Fruit fly (Drosophila melanogaster): ENCODE results near the gene Grp170.

Gene Grp170

dm6 chrX:2301613-2302522, 27.0 kb upstream of the Grp170 start (continued):
- TF ChIP-seq CG7839 (tag; optimal IDR thresholded peaks at IDR 0.05): peak; percentile 91
- peak; percentile 86 for TF ChIP-seq CG12071 (GFP tag; optimal IDR thresholded peaks at IDR 0.05)
- TF ChIP-seq caup (GFP tag; optimal IDR thresholded peaks at IDR 0.05; ENCODE audit: severe bottlenecking): peak; percentile 81
- TF ChIP-seq CG31365 (tag; optimal IDR thresholded peaks at IDR 0.05): peak; percentile 46
- no peak for TF ChIP-seq Neu2 (GFP tag; optimal IDR thresholded peaks at IDR 0.05; ENCODE audit: borderline replicate concordance)
- peak; percentile 81 for TF ChIP-seq CG12769 (tag; optimal IDR thresholded peaks at IDR 0.05)
- TF ChIP-seq CG10431 (GFP tag; optimal IDR thresholded peaks at IDR 0.05): peak; percentile 53
- TF ChIP-seq Awh (GFP tag; IDR thresholded peaks at IDR 0.05): peak; percentile 85
- TF ChIP-seq CG10267 (tag; optimal IDR thresholded peaks at IDR 0.05): peak; percentile 64
- peak; percentile 94 for TF ChIP-seq Ets65A (GFP tag)
- TF ChIP-seq btn (GFP tag; optimal IDR thresholded peaks at IDR 0.05): peak; percentile 50
- TF ChIP-seq CG17612 (GFP tag; IDR thresholded peaks at IDR 0.05): peak; percentile 62
- no peak for TF ChIP-seq pzg (GFP tag; optimal IDR thresholded peaks at IDR 0.05)
- TF ChIP-seq crc (GFP tag; optimal IDR thresholded peaks at IDR 0.05): peak; percentile 73
- TF ChIP-seq CG2202 (tag; optimal IDR thresholded peaks at IDR 0.05): peak; percentile 52
- peak; percentile 81 for TF ChIP-seq bab2 (GFP tag; optimal IDR thresholded peaks at IDR 0.05)
- TF ChIP-seq CG3838 (GFP tag; optimal IDR thresholded peaks at IDR 0.05): peak; percentile 53
- peak; percentile 79 for TF ChIP-seq CG13296 (GFP tag; optimal IDR thresholded peaks at IDR 0.05)
- TF ChIP-seq CG32767 (GFP tag; IDR thresholded peaks at IDR 0.05): peak; percentile 90
- TF ChIP-seq CG4404 (GFP tag; IDR thresholded peaks at IDR 0.05): peak; percentile 68
- TF ChIP-seq gro (GFP tag; optimal IDR thresholded peaks at IDR 0.05): peak; percentile 45
- peak; percentile 56 for TF ChIP-seq CG3163 (GFP tag; optimal IDR thresholded peaks at IDR 0.05)
- TF ChIP-seq esg (GFP tag; conservative IDR thresholded peaks at IDR 0.05): peak; percentile 80
- TF ChIP-seq CoRest (tag; optimal IDR thresholded peaks at IDR 0.05): peak; percentile 84
- TF ChIP-seq CG2120 (GFP tag; optimal IDR thresholded peaks at IDR 0.05): peak; percentile 69
- peak; percentile 59; the same call in 1 of the 2 replicates for TF ChIP-seq chm (GFP tag; IDR thresholded peaks at IDR 0.05)
- TF ChIP-seq D (optimal IDR thresholded peaks at IDR 0.05): no peak
- peak; percentile 85 for TF ChIP-seq D (GFP tag; optimal IDR thresholded peaks at IDR 0.05)
- no peak for TF ChIP-seq exex (tag; optimal IDR thresholded peaks at IDR 0.05)
- TF ChIP-seq CG5953 (GFP tag; IDR thresholded peaks at IDR 0.05): peak; percentile 56; the same call in 1 of the 2 replicates
- no peak for TF ChIP-seq Tbp (GFP tag; optimal IDR thresholded peaks at IDR 0.05)
- TF ChIP-seq Oaz (GFP tag; IDR thresholded peaks at IDR 0.05): peak; percentile 82
- TF ChIP-seq mld (GFP tag; IDR thresholded peaks at IDR 0.05; ENCODE audit: partially characterized antibody): no peak
- no peak for TF ChIP-seq ato (GFP tag; IDR thresholded peaks at IDR 0.05; ENCODE audit: partially characterized antibody)
- TF ChIP-seq Sin3A (optimal IDR thresholded peaks at IDR 0.05): no peak
- peak; percentile 71; the same call in 2 of the 3 replicates for TF ChIP-seq CG11456 (GFP tag; IDR thresholded peaks at IDR 0.05)
- TF ChIP-seq CG12299 (tag; optimal IDR thresholded peaks at IDR 0.05): peak; percentile 53
- TF ChIP-seq tll (GFP tag; optimal IDR thresholded peaks at IDR 0.05): no peak
- TF ChIP-seq inv (GFP tag; IDR thresholded peaks at IDR 0.05; ENCODE audit: partially characterized antibody): no peak
- peak; percentile 86 for TF ChIP-seq jigr1 (GFP tag; IDR thresholded peaks at IDR 0.05)
- peak; percentile 78 for TF ChIP-seq lilli (GFP tag; optimal IDR thresholded peaks at IDR 0.05)
- peak; percentile 20 for TF ChIP-seq CG7928 (GFP tag; optimal IDR thresholded peaks at IDR 0.05)
- TF ChIP-seq Antp (GFP tag; optimal IDR thresholded peaks at IDR 0.05): peak; percentile 89
- peak; percentile 81 for TF ChIP-seq tio (GFP tag; optimal IDR thresholded peaks at IDR 0.05)
- peak; percentile 82 for TF ChIP-seq CG31441 (GFP tag; IDR thresholded peaks at IDR 0.05)
- peak; percentile 35 for TF ChIP-seq YL-1 (GFP tag; optimal IDR thresholded peaks at IDR 0.05)
- peak; percentile 82 for TF ChIP-seq danr (GFP tag; IDR thresholded peaks at IDR 0.05)
- TF ChIP-seq CG7987 (GFP tag; optimal IDR thresholded peaks at IDR 0.05): peak; percentile 52
- peak; percentile 89 for TF ChIP-seq CG11695 (GFP tag; IDR thresholded peaks at IDR 0.05)

Measured in whole organism, embryonic.